Worm (Caenorhabditis elegans) whole organism, L1 larva: ENCODE results near the gene srh-74.

ENCODE experiments used
- ama-1 ChIP-seq: fragments of 150-350 bp; optimal IDR thresholded peaks from 2 replicates; lab custom pipeline; 2014
- blmp-1 ChIP-seq: fragments of 150-350 bp; optimal IDR thresholded peaks from 2 replicates; lab custom pipeline; 2014; ENCODE audit warnings: missing biosample characterization, missing genetic modification characterization
- ces-1 ChIP-seq: fragments of 150-350 bp; optimal IDR thresholded peaks from 2 replicates; lab custom pipeline; 2014; ENCODE audit warnings: missing biosample characterization, missing genetic modification reagents, missing genetic modification characterization
- egl-13 ChIP-seq: sonication (generic microtip); optimal IDR thresholded peaks from 2 replicates; lab custom pipeline; 2016; ENCODE audit warnings: missing genotype, missing genetic modification reagents, missing genetic modification characterization, missing compliant biosample characterization
- hpl-2 ChIP-seq: fragments of 150-350 bp; optimal IDR thresholded peaks from 2 replicates; lab custom pipeline; 2014; ENCODE audit warnings: missing biosample characterization, missing genetic modification reagents, missing genetic modification characterization
- lsy-2 ChIP-seq, 2 experiments: fragments of 150-350 bp; optimal IDR thresholded peaks; 2 replicates each; lab custom pipeline; 2014; ENCODE audit warnings: missing biosample characterization in 2 of 2, missing genetic modification characterization in 2 of 2
- nhr-90 ChIP-seq: sonication (generic microtip); optimal IDR thresholded peaks from 2 replicates; lab custom pipeline; 2016; ENCODE audit warnings: mild to moderate bottlenecking, missing genetic modification characterization, missing compliant biosample characterization; ENCODE audit not compliant: poor library complexity
- skn-1 ChIP-seq: fragments of 150-350 bp; optimal IDR thresholded peaks from 2 replicates; lab custom pipeline; 2014; ENCODE audit warnings: missing biosample characterization, missing genetic modification characterization
- unc-130 ChIP-seq: fragments of 150-350 bp; optimal IDR thresholded peaks from 2 replicates; lab custom pipeline; 2017; ENCODE audit warnings: missing biosample characterization, missing genetic modification characterization, inconsistent platforms
- unc-30 ChIP-seq: sonication (generic microtip); optimal IDR thresholded peaks from 2 replicates; lab custom pipeline; 2017; ENCODE audit warnings: missing biosample characterization, missing genetic modification characterization

ce11 chrV:11022817-11023216 is 25.8 kb downstream of the srh-74 start, which contains the start of the genes C13G3.12 and hot-6:
- TF ChIP-seq skn-1 (tag; lab: Kevin White, UChicago) (no peak), lsy-2 (tag; optimal IDR thresholded peaks at IDR 0.05; lab: Kevin White, UChicago) (no peak), ama-1 (lab: Kevin White, UChicago) (no peak), unc-130 (tag; lab: Kevin White, UChicago) (no peak), hpl-2 (GFP tag; lab: Kevin White, UChicago) (no peak), blmp-1 (tag; lab: Kevin White, UChicago) (no peak), nhr-90 (tag; lab: Kevin White, UChicago) (no peak), egl-13 (tag; lab: Kevin White, UChicago) (no peak), ces-1 (GFP tag; lab: Kevin White, UChicago) (no peak), unc-30 (no peak)
